Worm (Caenorhabditis elegans) whole organism, L4 larva: ENCODE data around the gene clec-230.

Experiments
- F44E2.7 ChIP-seq: fragments of 200-800 bp; sonication (Bioruptor generic); IDR thresholded peaks from 2 replicates; pipeline ENCODE4 v2.1.2; 2022; ENCODE audit warnings: missing genetic modification characterization, missing compliant biosample characterization
- F49E8.2 ChIP-seq: sonication (generic microtip); optimal IDR thresholded peaks from 2 replicates; lab custom pipeline; 2016; ENCODE audit warnings: missing compliant biosample characterization, mild to moderate bottlenecking, missing genetic modification characterization, borderline replicate concordance
- T20F7.1 ChIP-seq: fragments of 200-800 bp; sonication (Bioruptor generic); optimal IDR thresholded peaks from 2 replicates; lab custom pipeline; 2018; ENCODE audit warnings: mild to moderate bottlenecking, missing genetic modification characterization, missing compliant biosample characterization
- T26A8.4 ChIP-seq: fragments of 200-800 bp; sonication (Bioruptor generic); IDR thresholded peaks from 2 replicates; pipeline ENCODE4 v1.3.6; 2022; ENCODE audit warnings: missing genetic modification characterization, missing compliant biosample characterization
- Y105C5A.15 ChIP-seq: fragments of 200-800 bp; sonication (Bioruptor generic); IDR thresholded peaks from 2 replicates; pipeline ENCODE4 v1.3.6; 2022; ENCODE audit warnings: missing genetic modification characterization, missing compliant biosample characterization
- ama-1 ChIP-seq: fragments of 150-350 bp; optimal IDR thresholded peaks from 2 replicates; lab custom pipeline; 2014; ENCODE audit warnings: inconsistent platforms, mixed read lengths
- attf-4 ChIP-seq: sonication (generic microtip); optimal IDR thresholded peaks from 3 replicates; lab custom pipeline; 2017; ENCODE audit warnings: missing biosample characterization, missing genetic modification characterization
- ceh-32 ChIP-seq: sonication (generic microtip); optimal IDR thresholded peaks from 2 replicates; lab custom pipeline; 2016; ENCODE audit warnings: mild to moderate bottlenecking, missing genetic modification characterization, missing compliant biosample characterization; ENCODE audit not compliant: poor library complexity
- ceh-62 ChIP-seq: sonication (generic microtip); optimal IDR thresholded peaks from 2 replicates; lab custom pipeline; 2017; ENCODE audit warnings: missing biosample characterization, missing genetic modification characterization
- ceh-82 ChIP-seq: sonication (generic microtip); optimal IDR thresholded peaks from 2 replicates; lab custom pipeline; 2017; ENCODE audit warnings: missing biosample characterization, missing genetic modification characterization
- ces-1 ChIP-seq: fragments of 150-350 bp; sonication (generic microtip); optimal IDR thresholded peaks from 4 replicates; lab custom pipeline; 2014; ENCODE audit warnings: missing biosample characterization, missing genetic modification reagents, missing genetic modification characterization
- dmd-6 ChIP-seq: fragments of 200-800 bp; sonication (Bioruptor generic); IDR thresholded peaks from 2 replicates; pipeline ENCODE4 v1.3.6; 2022; ENCODE audit warnings: missing genetic modification reagents, missing genetic modification characterization, missing compliant biosample characterization
- dpl-1 ChIP-seq: fragments of 150-350 bp; optimal IDR thresholded peaks from 2 replicates; lab custom pipeline; 2014; ENCODE audit warnings: missing biosample characterization, missing genetic modification reagents, missing genetic modification characterization
- dve-1 ChIP-seq: sonication (generic microtip); optimal IDR thresholded peaks from 2 replicates; lab custom pipeline; 2017; ENCODE audit warnings: antibody characterized with exemption, mild to moderate bottlenecking, missing genetic modification characterization, missing compliant biosample characterization; ENCODE audit not compliant: insufficient read depth
- egl-43 ChIP-seq: fragments of 200-800 bp; sonication (Bioruptor generic); IDR thresholded peaks from 2 replicates; pipeline ENCODE4 v1.3.6; 2022; ENCODE audit warnings: missing genetic modification reagents, missing genetic modification characterization, missing compliant biosample characterization
- fos-1 ChIP-seq: fragments of 150-350 bp; optimal IDR thresholded peaks from 2 replicates; lab custom pipeline; 2014; ENCODE audit warnings: missing biosample characterization, missing genetic modification characterization
- hmg-1.1 ChIP-seq: fragments of 200-800 bp; sonication (Bioruptor generic); IDR thresholded peaks from 2 replicates; pipeline ENCODE4 v1.3.6; 2022; ENCODE audit warnings: missing genetic modification reagents, missing genetic modification characterization, missing compliant biosample characterization
- lin-13 ChIP-seq: fragments of 150-350 bp; optimal IDR thresholded peaks from 2 replicates; lab custom pipeline; 2014; ENCODE audit warnings: missing biosample characterization, missing genetic modification reagents, missing genetic modification characterization
- lin-15B ChIP-seq: fragments of 150-350 bp; sonication (generic microtip); optimal IDR thresholded peaks from 3 replicates; lab custom pipeline; 2014; ENCODE audit warnings: missing biosample characterization, missing genetic modification characterization
- mdl-1 ChIP-seq, 2 experiments: fragments of 150-350 bp in 1 of 2; sonication (generic microtip) in 1 of 2; optimal IDR thresholded peaks; 2 replicates each; lab custom pipeline; 2014 to 2017; ENCODE audit warnings: missing biosample characterization in 2 of 2, missing genetic modification characterization in 2 of 2
- mep-1 ChIP-seq: fragments of 150-350 bp; sonication (generic microtip); optimal IDR thresholded peaks from 3 replicates; lab custom pipeline; 2014; ENCODE audit warnings: missing biosample characterization, missing genetic modification characterization
- nhr-10 ChIP-seq: fragments of 150-350 bp; optimal IDR thresholded peaks from 2 replicates; lab custom pipeline; 2014; ENCODE audit warnings: missing biosample characterization, missing genetic modification characterization
- nhr-11 ChIP-seq: fragments of 150-350 bp; optimal IDR thresholded peaks from 2 replicates; lab custom pipeline; 2014; ENCODE audit warnings: missing biosample characterization, missing genetic modification characterization
- nhr-111 ChIP-seq: fragments of 200-800 bp; sonication (Bioruptor generic); optimal IDR thresholded peaks from 2 replicates; lab custom pipeline; 2018; ENCODE audit warnings: mild to moderate bottlenecking, missing genetic modification characterization, missing compliant biosample characterization
- nhr-41 ChIP-seq: fragments of 200-800 bp; sonication (Bioruptor generic); IDR thresholded peaks from 2 replicates; pipeline ENCODE4 v1.3.6; 2022; ENCODE audit warnings: missing genetic modification reagents, missing genetic modification characterization, missing compliant biosample characterization
- nhr-42 ChIP-seq: fragments of 200-800 bp; sonication (Bioruptor generic); IDR thresholded peaks from 2 replicates; pipeline ENCODE4 v1.3.6; 2022; ENCODE audit warnings: missing genetic modification characterization, missing compliant biosample characterization
- nhr-48 ChIP-seq: sonication (generic microtip); optimal IDR thresholded peaks from 2 replicates; lab custom pipeline; 2016; ENCODE audit warnings: mild to moderate bottlenecking, missing genetic modification characterization, missing compliant biosample characterization
- pqm-1 ChIP-seq: sonication (generic microtip); optimal IDR thresholded peaks from 2 replicates; lab custom pipeline; 2017; ENCODE audit warnings: missing biosample characterization, missing genetic modification characterization
- set-16 ChIP-seq: fragments of 200-800 bp; sonication (Bioruptor generic); IDR thresholded peaks from 2 replicates; pipeline ENCODE4 v1.3.6; 2022; ENCODE audit warnings: missing genetic modification reagents, missing genetic modification characterization, missing compliant biosample characterization
- skn-1 ChIP-seq: fragments of 150-350 bp; optimal IDR thresholded peaks from 2 replicates; lab custom pipeline; 2014; ENCODE audit warnings: missing biosample characterization, missing genetic modification characterization
- spr-3 ChIP-seq: fragments of 200-800 bp; sonication (Bioruptor generic); optimal IDR thresholded peaks from 2 replicates; lab custom pipeline; 2018; ENCODE audit warnings: mild to moderate bottlenecking, missing genetic modification characterization, missing compliant biosample characterization
- tag-97 ChIP-seq: fragments of 200-800 bp; sonication (Bioruptor generic); IDR thresholded peaks from 2 replicates; pipeline ENCODE4 v1.3.6; 2022; ENCODE audit warnings: missing genetic modification characterization, missing compliant biosample characterization
- unc-62 ChIP-seq, 3 experiments: fragments of 150-350 bp in 1 of 3; sonication (generic microtip); optimal IDR thresholded peaks in 2 of 3; peaks in 1 of 3; 1 replicate in 1 of 3; 2 replicates in 2 of 3; lab custom pipeline; 2014 to 2017; ENCODE audit warnings: missing biosample characterization in 3 of 3, missing genetic modification characterization in 3 of 3, missing genetic modification reagents in 3 of 3, missing genotype in 1 of 3
- zip-11 ChIP-seq: fragments of 200-800 bp; sonication (Bioruptor generic); IDR thresholded peaks from 2 replicates; pipeline ENCODE4 v1.3.6; 2022; ENCODE audit warnings: missing genetic modification characterization, missing compliant biosample characterization

clec-230 gene

ce11 chrV:15341404-15341803 is 7.5 kb downstream of the clec-230 start, which contains the start of gene clec-229:
Gene clec-229 (minus strand): TSS chrV:15341504.
- TF ChIP-seq F44E2.7 (GFP tag; lab: Robert Waterston, UW) (no peak), mep-1 (tag; lab: Kevin White, UChicago) (no peak), unc-62 (GFP tag; optimal IDR thresholded peaks at IDR 0.05 in 1 of 2; lab: Kevin White, UChicago) (peak in 1 of 2 experiments; percentile 24), unc-62 (tag; optimal IDR thresholded peaks at IDR 0.05; lab: Kevin White, UChicago) (no peak), fos-1 (no peak)

- TF ChIP-seq attf-4 (tag; lab: Kevin White, UChicago) (no peak), T20F7.1 (GFP tag; lab: Kevin White, UChicago) (no peak), ces-1 (GFP tag; lab: Kevin White, UChicago) (no peak), spr-3 (GFP tag; lab: Kevin White, UChicago) (no peak), hmg-1.1 (no peak), ceh-32 (tag; lab: Kevin White, UChicago) (no peak), skn-1 (tag; lab: Kevin White, UChicago) (no peak), nhr-111 (GFP tag; lab: Kevin White, UChicago) (no peak), nhr-11 (tag; lab: Kevin White, UChicago) (no peak), F49E8.2 (tag; lab: Kevin White, UChicago) (no peak), T26A8.4 (GFP tag; lab: Robert Waterston, UW) (no peak), nhr-42 (GFP tag; lab: Robert Waterston, UW) (no peak), nhr-10 (no peak), ceh-82 (tag; lab: Kevin White, UChicago) (no peak), tag-97 (GFP tag; lab: Robert Waterston, UW) (no peak), dpl-1 (GFP tag; lab: Kevin White, UChicago) (no peak), dmd-6 (no peak), zip-11 (GFP tag; lab: Robert Waterston, UW) (no peak), ama-1 (lab: Kevin White, UChicago) (no peak)
Measured at ce11 chrV:15339363-15339762, 9.6 kb downstream of the clec-230 start, which contains the start of gene clec-228. Gene clec-228 (minus strand): TSS chrV:15339463.

- TF ChIP-seq set-16 (GFP tag; lab: Robert Waterston, UW) (no peak), unc-62 (GFP tag; optimal IDR thresholded peaks at IDR 0.05 in 1 of 2; lab: Kevin White, UChicago) (peak in 1 of 2 experiments; percentile 33), unc-62 (tag; optimal IDR thresholded peaks at IDR 0.05; lab: Kevin White, UChicago) (no peak), pqm-1 (tag; lab: Kevin White, UChicago) (no peak)
Measured at ce11 chrV:15337405-15337804, 11.5 kb downstream of the clec-230 start, which contains the start of gene wrt-7. Gene wrt-7 (minus strand): TSS chrV:15337505.

ce11 chrV:15332851-15333250 is 16.1 kb downstream of the clec-230 start, which contains the start of gene srw-113:
Gene srw-113 (plus strand): TSS chrV:15333151.
- no peak for TF ChIP-seq nhr-41 (GFP tag; lab: Robert Waterston, UW)
- TF ChIP-seq nhr-48 = no peak
- TF ChIP-seq tag-97 (GFP tag; lab: Robert Waterston, UW) = no peak
- no peak for TF ChIP-seq dve-1 (tag; lab: Kevin White, UChicago)
- no peak for TF ChIP-seq T20F7.1 (GFP tag; lab: Kevin White, UChicago)
- TF ChIP-seq egl-43 (GFP tag; lab: Robert Waterston, UW) = no peak
- TF ChIP-seq lin-13 = no peak
- no peak for TF ChIP-seq T26A8.4 (GFP tag; lab: Robert Waterston, UW)
- no peak for TF ChIP-seq nhr-42 (GFP tag; lab: Robert Waterston, UW)
- no peak for TF ChIP-seq mdl-1 (tag; optimal IDR thresholded peaks at IDR 0.05; lab: Kevin White, UChicago)
- TF ChIP-seq ceh-62 (tag; lab: Kevin White, UChicago) = no peak
- no peak for TF ChIP-seq lin-15B (tag; lab: Kevin White, UChicago)
- TF ChIP-seq Y105C5A.15 = no peak
